Fruit fly (Drosophila melanogaster): ENCODE measurements around the gene Sirt7.

The Sirt7 gene

dm6 chr3R:29083459-29084457 is 28.0 kb downstream of the Sirt7 start (continued):
- no peak for TF ChIP-seq Eip74EF (GFP tag; optimal IDR thresholded peaks at IDR 0.05)
- TF ChIP-seq org-1 (GFP tag; optimal IDR thresholded peaks at IDR 0.05) = peak; percentile 13
- TF ChIP-seq HLHmδ (GFP tag; optimal IDR thresholded peaks at IDR 0.05) = peak; percentile 70
- TF ChIP-seq Blimp-1 (GFP tag; optimal IDR thresholded peaks at IDR 0.05) = peak; percentile 34
- no peak for TF ChIP-seq tgo (GFP tag; IDR thresholded peaks at IDR 0.05)
- TF ChIP-seq gfzf (GFP tag; optimal IDR thresholded peaks at IDR 0.05) = no peak
- no peak for TF ChIP-seq Dref (GFP tag; IDR thresholded peaks at IDR 0.05)
- peak; percentile 70 for TF ChIP-seq ATbp (GFP tag; optimal IDR thresholded peaks at IDR 0.05)
- no peak for TF ChIP-seq psq (GFP tag; optimal IDR thresholded peaks at IDR 0.05)
- no peak for TF ChIP-seq Taf1 (GFP tag; IDR thresholded peaks at IDR 0.05)
- no peak for TF ChIP-seq CG8765 (GFP tag; IDR thresholded peaks at IDR 0.05)
- TF ChIP-seq E2f2 (GFP tag; IDR thresholded peaks at IDR 0.05) = no peak
- no peak for TF ChIP-seq hkb (optimal IDR thresholded peaks at IDR 0.05)
- 0 out of 2 replicates have a peak, but pooled peaks have one; percentile 17 for TF ChIP-seq hkb (GFP tag; IDR thresholded peaks at IDR 0.05)
- no peak for TF ChIP-seq Vsx1 (GFP tag; optimal IDR thresholded peaks at IDR 0.05)
- TF ChIP-seq CG1832 (GFP tag; optimal IDR thresholded peaks at IDR 0.05) = peak; percentile 44
- TF ChIP-seq HHEX (GFP tag; optimal IDR thresholded peaks at IDR 0.05) = peak; percentile 14
- peak; percentile 81 for TF ChIP-seq cg (GFP tag; optimal IDR thresholded peaks at IDR 0.05)
- TF ChIP-seq pan (optimal IDR thresholded peaks at IDR 0.05) = no peak
- TF ChIP-seq pan (GFP tag; optimal IDR thresholded peaks at IDR 0.05 in 1 of 2, IDR thresholded peaks at IDR 0.05 in 1 of 2) = no peak
- no peak for TF ChIP-seq jumu (GFP tag; optimal IDR thresholded peaks at IDR 0.05)
- peak; percentile 27 for TF ChIP-seq CG17912 (GFP tag; optimal IDR thresholded peaks at IDR 0.05)
- no peak for TF ChIP-seq CG12659 (GFP tag; optimal IDR thresholded peaks at IDR 0.05)
- no peak for TF ChIP-seq usp (GFP tag; optimal IDR thresholded peaks at IDR 0.05)
- peak; percentile 19 for TF ChIP-seq CG17359 (tag; optimal IDR thresholded peaks at IDR 0.05)
- no peak for TF ChIP-seq ara (GFP tag; IDR thresholded peaks at IDR 0.05)
- TF ChIP-seq nom (GFP tag; optimal IDR thresholded peaks at IDR 0.05) = no peak
- TF ChIP-seq CG15601 (tag; optimal IDR thresholded peaks at IDR 0.05) = peak; percentile 38
- TF ChIP-seq so (GFP tag; IDR thresholded peaks at IDR 0.05) = 0 out of 3 replicates have a peak, but pooled peaks have one; percentile 38
- no peak for TF ChIP-seq Hand (GFP tag; optimal IDR thresholded peaks at IDR 0.05)
- TF ChIP-seq CG7963 (GFP tag; IDR thresholded peaks at IDR 0.05; ENCODE audit: partially characterized antibody) = no peak
- TF ChIP-seq insv (GFP tag; optimal IDR thresholded peaks at IDR 0.05) = no peak
- no peak for TF ChIP-seq run (tag; optimal IDR thresholded peaks at IDR 0.05)
- peak; percentile 21 for TF ChIP-seq D19A (tag; optimal IDR thresholded peaks at IDR 0.05)
- peak; percentile 55 for TF ChIP-seq wek (GFP tag; optimal IDR thresholded peaks at IDR 0.05)
- peak; percentile 48 for TF ChIP-seq fd64A (GFP tag; optimal IDR thresholded peaks at IDR 0.05)
- TF ChIP-seq CG15479 (GFP tag; optimal IDR thresholded peaks at IDR 0.05) = peak; percentile 76
- TF ChIP-seq tap (tag; optimal IDR thresholded peaks at IDR 0.05) = peak; percentile 27
- no peak for TF ChIP-seq seq (GFP tag; IDR thresholded peaks at IDR 0.05)
- peak; percentile 14 for TF ChIP-seq Sox100B (GFP tag; optimal IDR thresholded peaks at IDR 0.05)
- peak; percentile 5 for TF ChIP-seq pros (GFP tag; optimal IDR thresholded peaks at IDR 0.05)
- no peak for TF ChIP-seq tup (GFP tag; optimal IDR thresholded peaks at IDR 0.05)
- TF ChIP-seq CG32767 (GFP tag; IDR thresholded peaks at IDR 0.05) = peak; percentile 63; the same call in 1 of the 2 replicates
- TF ChIP-seq h (optimal IDR thresholded peaks at IDR 0.05) = no peak
- TF ChIP-seq CG11085 (GFP tag; IDR thresholded peaks at IDR 0.05) = no peak
- no peak for TF ChIP-seq nerfin-2 (GFP tag; IDR thresholded peaks at IDR 0.05; ENCODE audit: partially characterized antibody)
- TF ChIP-seq CG8924 (tag; optimal IDR thresholded peaks at IDR 0.05) = peak; percentile 32
- no peak for TF ChIP-seq stc (GFP tag; IDR thresholded peaks at IDR 0.05)

All from whole organism, embryonic.